Worm (Caenorhabditis elegans): Measurements from ENCODE around the gene gst-14.

DNA sequence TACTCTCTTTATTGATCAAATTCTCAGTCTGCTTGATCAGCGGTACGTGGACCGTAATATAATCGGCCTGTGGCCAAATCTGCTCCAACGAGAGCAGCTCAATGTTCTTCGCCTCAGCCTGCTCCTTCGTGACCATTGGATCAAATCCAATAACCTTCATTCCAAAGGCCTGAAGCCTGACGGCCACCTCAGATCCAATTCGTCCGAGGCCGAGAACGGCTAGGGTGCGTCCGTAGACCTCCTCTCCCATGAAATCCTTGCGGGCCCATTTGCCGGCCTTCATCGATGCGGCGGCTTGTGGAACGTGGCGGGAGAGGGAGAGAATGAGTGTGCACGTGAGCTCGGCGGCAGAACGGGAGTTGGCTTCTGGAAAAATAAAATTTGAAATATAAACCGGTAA is 21.6 kb upstream of the gst-14 start:
- TF ChIP-seq nhr-11 (tag; optimal IDR thresholded peaks at IDR 0.05): no peak
- TF ChIP-seq lim-7 (GFP tag; IDR thresholded peaks at IDR 0.05): no peak
- TF ChIP-seq snpc-4 (tag; optimal IDR thresholded peaks at IDR 0.05): no peak
- TF ChIP-seq nhr-237 (tag; optimal IDR thresholded peaks at IDR 0.05): no peak
- no peak for TF ChIP-seq mdl-1 (tag; optimal IDR thresholded peaks at IDR 0.05)
- no peak for TF ChIP-seq R02D3.7 (tag; optimal IDR thresholded peaks at IDR 0.05)
- no peak for TF ChIP-seq hlh-30 (tag; optimal IDR thresholded peaks at IDR 0.05; ENCODE audit: insufficient read depth)
- TF ChIP-seq nhr-76 (tag; optimal IDR thresholded peaks at IDR 0.05): no peak
- no peak for TF ChIP-seq pqm-1 (tag; optimal IDR thresholded peaks at IDR 0.05)
- no peak for TF ChIP-seq lsy-2 (tag; optimal IDR thresholded peaks at IDR 0.05)
